Fruit fly (Drosophila melanogaster): Measurements from ENCODE around the gene CG31668.
A peak's percentile ranks its signal among the peaks of the same experiment; 100 is the strongest.

The CG31668 gene

dm6 chr2L:2198613-2199432 is 7.1 kb downstream of the CG31668 start (continued):
- TF ChIP-seq Nf-YB (GFP tag; optimal IDR thresholded peaks at IDR 0.05) (peak; percentile 90), vfl (GFP tag; optimal IDR thresholded peaks at IDR 0.05) (peak; percentile 72), mirr (GFP tag; optimal IDR thresholded peaks at IDR 0.05) (peak; percentile 84), grn (GFP tag; optimal IDR thresholded peaks at IDR 0.05) (peak; percentile 78), ems (GFP tag; optimal IDR thresholded peaks at IDR 0.05) (peak; percentile 90), CG4282 (GFP tag; optimal IDR thresholded peaks at IDR 0.05) (peak; percentile 62), CG43689 (GFP tag; IDR thresholded peaks at IDR 0.05) (no peak), pho (GFP tag; optimal IDR thresholded peaks at IDR 0.05) (peak; percentile 82), Hand (GFP tag; optimal IDR thresholded peaks at IDR 0.05) (peak; percentile 50), CG11723 (GFP tag; optimal IDR thresholded peaks at IDR 0.05) (peak; percentile 57), jumu (GFP tag; optimal IDR thresholded peaks at IDR 0.05) (peak; percentile 90), Oaz (GFP tag; IDR thresholded peaks at IDR 0.05) (no peak), Kr (GFP tag; optimal IDR thresholded peaks at IDR 0.05) (no peak), Taf1 (GFP tag; IDR thresholded peaks at IDR 0.05) (no peak), gfzf (GFP tag; optimal IDR thresholded peaks at IDR 0.05) (no peak), Bdp1 (GFP tag; optimal IDR thresholded peaks at IDR 0.05) (peak; percentile 71), CG7372 (GFP tag; IDR thresholded peaks at IDR 0.05) (no peak), CG10654 (GFP tag; optimal IDR thresholded peaks at IDR 0.05) (peak; percentile 81), gsb-n (tag; optimal IDR thresholded peaks at IDR 0.05) (peak; percentile 86), CG13424 (tag; optimal IDR thresholded peaks at IDR 0.05) (peak; percentile 76), CG5953 (GFP tag; IDR thresholded peaks at IDR 0.05) (no peak), tx (GFP tag; optimal IDR thresholded peaks at IDR 0.05) (peak; percentile 80), Mad (GFP tag; optimal IDR thresholded peaks at IDR 0.05) (peak; percentile 76), CG11398 (GFP tag; optimal IDR thresholded peaks at IDR 0.05) (peak; percentile 83), cato (GFP tag; optimal IDR thresholded peaks at IDR 0.05; ENCODE audit: borderline replicate concordance) (peak; percentile 70), CG17912 (GFP tag; optimal IDR thresholded peaks at IDR 0.05) (no peak), Asciz (GFP tag; optimal IDR thresholded peaks at IDR 0.05) (peak; percentile 87), Aef1 (GFP tag; IDR thresholded peaks at IDR 0.05) (no peak), crp (GFP tag; optimal IDR thresholded peaks at IDR 0.05) (peak in 1 of 2 experiments; percentile 29), dm (GFP tag; optimal IDR thresholded peaks at IDR 0.05) (peak; percentile 74), insv (GFP tag; optimal IDR thresholded peaks at IDR 0.05) (no peak), CG34422 (GFP tag; IDR thresholded peaks at IDR 0.05) (no peak), esg (GFP tag; conservative IDR thresholded peaks at IDR 0.05) (no peak), Rfx (GFP tag; IDR thresholded peaks at IDR 0.05) (no peak), CG32767 (GFP tag; IDR thresholded peaks at IDR 0.05) (no peak), crol (GFP tag; IDR thresholded peaks at IDR 0.05) (no peak), CG2889 (GFP tag; IDR thresholded peaks at IDR 0.05) (no peak), Sox102F (GFP tag; optimal IDR thresholded peaks at IDR 0.05) (peak; percentile 89), Hey (tag; optimal IDR thresholded peaks at IDR 0.05) (peak; percentile 93), br (optimal IDR thresholded peaks at IDR 0.05) (no peak), ase (GFP tag; IDR thresholded peaks at IDR 0.05) (no peak), B-H1 (GFP tag; IDR thresholded peaks at IDR 0.05) (no peak), Eip74EF (GFP tag; optimal IDR thresholded peaks at IDR 0.05) (peak in 1 of 2 experiments; percentile 73), inv (GFP tag; IDR thresholded peaks at IDR 0.05; ENCODE audit: partially characterized antibody) (no peak), chinmo (GFP tag; IDR thresholded peaks at IDR 0.05; ENCODE audit: partially characterized antibody) (no peak), CG32532 (GFP tag; IDR thresholded peaks at IDR 0.05) (no peak), C15 (GFP tag; IDR thresholded peaks at IDR 0.05) (no peak), YL-1 (GFP tag; optimal IDR thresholded peaks at IDR 0.05) (no peak), p53 (GFP tag; optimal IDR thresholded peaks at IDR 0.05) (peak; percentile 20), ftz-f1 (GFP tag; optimal IDR thresholded peaks at IDR 0.05) (peak; percentile 100)
